Fruit fly (Drosophila melanogaster) whole organism, embryonic: Measurements from ENCODE around the gene CG15922.

Experiments
- Aef1 ChIP-seq: fragments of 200-800 bp; sonication (Bioruptor generic); IDR thresholded peaks from 3 replicates; pipeline ENCODE4 v1.3.6; 2022; ENCODE audit warnings: missing biosample characterization, missing genetic modification characterization
- Atf-2 ChIP-seq: fragments of 200-800 bp; sonication (Bioruptor generic); optimal IDR thresholded peaks from 2 replicates; lab custom pipeline; 2016; ENCODE audit warnings: missing biosample characterization, missing genetic modification characterization
- B-H2 ChIP-seq: fragments of 200-800 bp; sonication (Bioruptor generic); optimal IDR thresholded peaks from 2 replicates; lab custom pipeline; 2018; ENCODE audit warnings: missing biosample characterization, mild to moderate bottlenecking, missing genetic modification characterization
- CG10462 ChIP-seq: fragments of 200-800 bp; sonication (Bioruptor generic); optimal IDR thresholded peaks from 2 replicates; lab custom pipeline; 2016; ENCODE audit warnings: missing biosample characterization, missing genetic modification characterization
- CG11696 ChIP-seq: fragments of 200-800 bp; sonication (Bioruptor generic); IDR thresholded peaks from 2 replicates; pipeline ENCODE4 v1.3.6; 2022; ENCODE audit warnings: missing biosample characterization, missing genetic modification characterization
- CG12071 ChIP-seq: fragments of 200-800 bp; sonication (Bioruptor generic); optimal IDR thresholded peaks from 3 replicates; lab custom pipeline; 2018; ENCODE audit warnings: missing biosample characterization, mild to moderate bottlenecking, missing genetic modification characterization
- CG14014 ChIP-seq: fragments of 200-800 bp; sonication (Bioruptor generic); IDR thresholded peaks from 2 replicates; pipeline ENCODE4 v1.3.6; 2022; ENCODE audit warnings: missing biosample characterization, missing genetic modification characterization
- CG14710 ChIP-seq: fragments of 200-800 bp; sonication (Bioruptor generic); optimal IDR thresholded peaks from 3 replicates; lab custom pipeline; 2019; ENCODE audit warnings: missing biosample characterization, mild to moderate bottlenecking, missing genetic modification characterization, moderate library complexity
- CG15011 ChIP-seq: fragments of 200-800 bp; sonication (Bioruptor generic); optimal IDR thresholded peaks from 3 replicates; lab custom pipeline; 2018; ENCODE audit warnings: missing biosample characterization, mild to moderate bottlenecking, missing genetic modification characterization
- CG15479 ChIP-seq: fragments of 200-800 bp; sonication (Bioruptor generic); optimal IDR thresholded peaks from 3 replicates; lab custom pipeline; 2019; ENCODE audit warnings: missing biosample characterization, mild to moderate bottlenecking, missing genetic modification characterization, moderate library complexity
- CG17612 ChIP-seq: fragments of 200-800 bp; sonication (Bioruptor generic); IDR thresholded peaks from 2 replicates; pipeline ENCODE4 v1.3.6; 2022; ENCODE audit warnings: missing biosample characterization, missing genetic modification characterization
- CG2202 ChIP-seq: fragments of 200-800 bp; sonication (Bioruptor generic); optimal IDR thresholded peaks from 2 replicates; lab custom pipeline; 2018; ENCODE audit warnings: missing biosample characterization, mild to moderate bottlenecking, missing genetic modification characterization
- CG2875 ChIP-seq: fragments of 200-800 bp; sonication (Bioruptor generic); optimal IDR thresholded peaks from 2 replicates; lab custom pipeline; 2017; ENCODE audit warnings: missing biosample characterization, mild to moderate bottlenecking, missing genetic modification characterization, missing genetic modification reagents
- CG3163 ChIP-seq: fragments of 200-800 bp; sonication (Bioruptor generic); optimal IDR thresholded peaks from 3 replicates; lab custom pipeline; 2016; ENCODE audit warnings: missing biosample characterization, missing genetic modification characterization
- CG32767 ChIP-seq: fragments of 200-800 bp; sonication (Bioruptor generic); IDR thresholded peaks from 2 replicates; pipeline ENCODE4 v1.3.6; 2022; ENCODE audit warnings: missing biosample characterization, missing genetic modification characterization
- CG4707 ChIP-seq: fragments of 200-800 bp; sonication (Bioruptor generic); optimal IDR thresholded peaks from 2 replicates; lab custom pipeline; 2018; ENCODE audit warnings: missing biosample characterization, mild to moderate bottlenecking, missing genetic modification characterization, moderate library complexity
- CG6689 ChIP-seq: fragments of 200-800 bp; sonication (Bioruptor generic); IDR thresholded peaks from 2 replicates; pipeline ENCODE4 v1.3.6; 2022; ENCODE audit warnings: missing biosample characterization, missing genetic modification characterization
- CG6854 ChIP-seq: fragments of 200-800 bp; sonication (Bioruptor generic); optimal IDR thresholded peaks from 3 replicates; lab custom pipeline; 2017; ENCODE audit warnings: missing biosample characterization, mild to moderate bottlenecking, missing genetic modification characterization
- CG7839 ChIP-seq: fragments of 200-800 bp; sonication (Bioruptor generic); optimal IDR thresholded peaks from 3 replicates; lab custom pipeline; 2018; ENCODE audit warnings: missing biosample characterization, mild to moderate bottlenecking, missing genetic modification characterization, moderate library complexity
- CkIIα-i1 ChIP-seq: fragments of 200-800 bp; sonication (Bioruptor generic); IDR thresholded peaks from 2 replicates; pipeline ENCODE4 v1.3.6; 2022; ENCODE audit warnings: missing biosample characterization, missing genetic modification characterization
- Dref ChIP-seq: fragments of 200-800 bp; sonication (Bioruptor generic); IDR thresholded peaks from 2 replicates; pipeline ENCODE4 v1.3.6; 2022; ENCODE audit warnings: missing biosample characterization, missing genetic modification characterization
- Gsc ChIP-seq: fragments of 200-800 bp; sonication (Bioruptor generic); IDR thresholded peaks from 2 replicates; pipeline ENCODE4 v1.3.6; 2022; ENCODE audit warnings: missing biosample characterization, missing genetic modification characterization
- H2.0 ChIP-seq: fragments of 200-800 bp; sonication (Bioruptor generic); IDR thresholded peaks from 2 replicates; pipeline ENCODE4 v1.3.6; 2022; ENCODE audit warnings: missing biosample characterization, missing genetic modification characterization
- HLH3B ChIP-seq: fragments of 200-800 bp; sonication (Bioruptor generic); IDR thresholded peaks from 2 replicates; pipeline ENCODE4 v1.3.6; 2022; ENCODE audit warnings: missing biosample characterization, missing genetic modification characterization
- HLH4C ChIP-seq: fragments of 200-800 bp; sonication (Bioruptor generic); IDR thresholded peaks from 3 replicates; pipeline ENCODE4 v1.3.6; 2022; ENCODE audit warnings: missing biosample characterization, missing genetic modification characterization; ENCODE audit not compliant: partially characterized antibody
- Hr39 ChIP-seq: fragments of >200 bp; optimal IDR thresholded peaks from 2 replicates; lab custom pipeline; 2017
- Lim3 ChIP-seq: fragments of 200-800 bp; sonication (Bioruptor generic); IDR thresholded peaks from 2 replicates; pipeline ENCODE4 v1.3.6; 2022; ENCODE audit warnings: missing biosample characterization, missing genetic modification characterization
- Mad ChIP-seq: fragments of 200-800 bp; sonication (Bioruptor generic); optimal IDR thresholded peaks from 2 replicates; lab custom pipeline; 2016; ENCODE audit warnings: missing biosample characterization, missing genetic modification characterization
- NK7.1 ChIP-seq: fragments of 200-800 bp; sonication (Bioruptor generic); optimal IDR thresholded peaks from 3 replicates; lab custom pipeline; 2016; ENCODE audit warnings: missing biosample characterization, missing genetic modification characterization
- NfI ChIP-seq: fragments of 200-800 bp; sonication (Bioruptor generic); optimal IDR thresholded peaks from 3 replicates; lab custom pipeline; 2018; ENCODE audit warnings: missing biosample characterization, mild to moderate bottlenecking, missing genetic modification characterization, moderate library complexity
- Six4 ChIP-seq: fragments of 200-800 bp; sonication (Bioruptor generic); optimal IDR thresholded peaks from 2 replicates; lab custom pipeline; 2016; ENCODE audit warnings: missing biosample characterization, missing genetic modification characterization
- Xbp1 ChIP-seq: fragments of 200-800 bp; sonication (Bioruptor generic); optimal IDR thresholded peaks from 3 replicates; lab custom pipeline; 2016; ENCODE audit warnings: missing biosample characterization, mild to moderate bottlenecking, missing genetic modification characterization
- crp ChIP-seq, 2 experiments: fragments of 200-800 bp; sonication (Bioruptor generic); optimal IDR thresholded peaks; 2 replicates in 1 of 2; 3 replicates in 1 of 2; lab custom pipeline; 2017; ENCODE audit warnings: missing biosample characterization in 2 of 2, missing genetic modification characterization in 2 of 2, mild to moderate bottlenecking in 1 of 2, moderate library complexity in 1 of 2
- ewg ChIP-seq: fragments of 200-800 bp; sonication (Bioruptor generic); optimal IDR thresholded peaks from 3 replicates; lab custom pipeline; 2017; ENCODE audit warnings: mild to moderate bottlenecking, missing biosample characterization, missing genetic modification reagents, missing genetic modification characterization
- fd96Cb ChIP-seq: fragments of 200-800 bp; sonication (Bioruptor generic); optimal IDR thresholded peaks from 2 replicates; lab custom pipeline; 2018; ENCODE audit warnings: missing biosample characterization, mild to moderate bottlenecking, missing genetic modification characterization, moderate library complexity
- gce ChIP-seq: fragments of 200-800 bp; sonication (Bioruptor generic); IDR thresholded peaks from 3 replicates; pipeline ENCODE4 v1.3.6; 2022; ENCODE audit warnings: missing biosample characterization, missing genetic modification characterization
- grn ChIP-seq: fragments of 200-800 bp; sonication (Bioruptor generic); optimal IDR thresholded peaks from 3 replicates; lab custom pipeline; 2017; ENCODE audit warnings: missing biosample characterization, missing genetic modification characterization
- hth ChIP-seq: fragments of >200 bp; optimal IDR thresholded peaks from 2 replicates; lab custom pipeline; 2017; ENCODE audit warnings: inconsistent platforms
- nerfin-2 ChIP-seq: fragments of 200-800 bp; sonication (Bioruptor generic); IDR thresholded peaks from 2 replicates; pipeline ENCODE4 v1.3.6; 2022; ENCODE audit warnings: missing biosample characterization, missing genetic modification characterization; ENCODE audit not compliant: partially characterized antibody
- nmo ChIP-seq: fragments of 200-800 bp; sonication (Bioruptor generic); optimal IDR thresholded peaks from 2 replicates; lab custom pipeline; 2018; ENCODE audit warnings: missing biosample characterization, mild to moderate bottlenecking, missing genetic modification characterization, moderate library complexity
- oc ChIP-seq: fragments of 200-800 bp; sonication (Bioruptor generic); optimal IDR thresholded peaks from 2 replicates; lab custom pipeline; 2018; ENCODE audit warnings: missing biosample characterization, mild to moderate bottlenecking, missing genetic modification characterization, moderate library complexity
- org-1 ChIP-seq: fragments of 200-800 bp; sonication (Bioruptor generic); optimal IDR thresholded peaks from 2 replicates; lab custom pipeline; 2017; ENCODE audit warnings: missing biosample characterization, missing genetic modification characterization
- pfk ChIP-seq: fragments of 200-800 bp; sonication (Bioruptor generic); optimal IDR thresholded peaks from 2 replicates; lab custom pipeline; 2018; ENCODE audit warnings: missing biosample characterization, mild to moderate bottlenecking, missing genetic modification characterization, moderate library complexity
- pita ChIP-seq: fragments of 200-800 bp; sonication (Bioruptor generic); optimal IDR thresholded peaks from 2 replicates; lab custom pipeline; 2017; ENCODE audit warnings: missing biosample characterization, mild to moderate bottlenecking, missing genetic modification characterization
- pum ChIP-seq: fragments of 200-800 bp; sonication (Bioruptor generic); optimal IDR thresholded peaks from 2 replicates; lab custom pipeline; 2016; ENCODE audit warnings: missing biosample characterization, missing genetic modification characterization
- sim ChIP-seq: fragments of 200-800 bp; sonication (Bioruptor generic); IDR thresholded peaks from 2 replicates; pipeline ENCODE4 v1.3.6; 2022; ENCODE audit warnings: missing biosample characterization, missing genetic modification characterization
- tll ChIP-seq, 2 experiments: fragments of 200-800 bp in 1 of 2; fragments of >200 bp in 1 of 2; sonication (Bioruptor generic) in 1 of 2; optimal IDR thresholded peaks; 2 replicates each; lab custom pipeline; 2017 to 2019; ENCODE audit warnings: missing biosample characterization in 2 of 2, missing genetic modification characterization in 2 of 2, mild to moderate bottlenecking in 1 of 2, moderate library complexity in 1 of 2
- tx ChIP-seq: fragments of 200-800 bp; sonication (Bioruptor generic); optimal IDR thresholded peaks from 2 replicates; lab custom pipeline; 2016; ENCODE audit warnings: missing biosample characterization, missing genetic modification characterization
- unc-4 ChIP-seq: fragments of 200-800 bp; sonication (Bioruptor generic); IDR thresholded peaks from 2 replicates; pipeline ENCODE4 v1.3.6; 2022; ENCODE audit warnings: missing biosample characterization, missing genetic modification characterization; ENCODE audit not compliant: partially characterized antibody

Gene CG15922

DNA sequence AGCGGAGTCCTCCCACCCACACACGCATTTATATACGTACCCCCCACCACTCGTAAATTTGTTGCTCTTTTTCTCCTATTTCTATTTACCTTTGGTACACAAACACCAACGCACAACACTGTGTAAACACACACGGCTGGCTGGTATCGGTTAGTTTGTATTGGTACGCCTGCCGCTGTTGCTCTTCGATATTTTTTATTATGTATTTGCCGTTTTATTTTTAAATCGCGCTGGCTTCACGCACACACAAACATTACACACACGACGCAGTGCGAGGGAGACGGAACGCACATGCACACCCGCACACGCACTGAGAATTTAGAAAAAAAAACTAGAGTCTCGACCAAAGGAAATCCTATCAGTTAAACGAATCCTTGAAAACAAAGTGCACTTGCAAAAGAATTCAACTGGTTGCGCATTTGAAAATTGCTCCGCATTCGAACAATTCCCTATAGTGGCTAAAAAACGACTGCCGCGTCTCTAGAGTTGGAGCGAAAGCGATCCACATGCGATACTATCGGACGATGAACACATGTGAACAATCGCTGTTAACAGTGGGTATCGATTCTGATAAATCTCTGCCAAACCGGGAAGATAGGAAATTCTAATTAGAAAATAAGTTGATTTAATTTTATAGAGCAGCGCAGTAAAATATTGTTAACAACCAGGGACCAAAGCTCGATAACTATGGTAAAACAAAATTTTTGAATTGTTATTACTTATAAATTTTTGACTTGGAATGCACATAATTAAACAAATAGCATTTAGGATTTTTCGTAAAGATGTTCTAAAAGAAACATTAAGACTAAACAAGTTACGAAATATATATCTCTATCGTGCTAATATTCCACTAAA lies 9.2 kb downstream of the CG15922 start (continued):
- TF ChIP-seq ewg (GFP tag; lab: Kevin White, UChicago) (no peak), pum (GFP tag; lab: Kevin White, UChicago) (no peak), HLH4C (GFP tag; lab: Robert Waterston, UW) (peak; percentile 91), Aef1 (GFP tag; lab: Robert Waterston, UW) (no peak), unc-4 (peak; percentile 89), CG6689 (GFP tag; lab: Robert Waterston, UW) (peak; percentile 24; the same call in 1 of the 2 replicates), pfk (GFP tag; lab: Kevin White, UChicago) (peak; percentile 76), CG15479 (GFP tag; lab: Kevin White, UChicago) (peak; percentile 95), CG11696 (GFP tag; lab: Robert Waterston, UW) (peak; percentile 41; the same call in 1 of the 2 replicates), CG6854 (GFP tag; lab: Kevin White, UChicago) (peak; percentile 78), nerfin-2 (GFP tag; lab: Robert Waterston, UW) (peak; percentile 92), gce (peak; percentile 65; the same call in 1 of the 3 replicates), CG17612 (GFP tag; lab: Robert Waterston, UW) (no peak), CG3163 (GFP tag; lab: Kevin White, UChicago) (peak; percentile 17), B-H2 (GFP tag; lab: Kevin White, UChicago) (peak; percentile 86), CkIIα-i1 (GFP tag; lab: Robert Waterston, UW) (no peak), oc (tag; lab: Kevin White, UChicago) (peak; percentile 63), CG10462 (GFP tag; lab: Kevin White, UChicago) (peak; percentile 30), CG15011 (GFP tag; lab: Kevin White, UChicago) (peak; percentile 81), CG32767 (GFP tag; lab: Robert Waterston, UW) (peak; percentile 54; the same call in 1 of the 2 replicates), CG2875 (peak; percentile 90), crp (GFP tag; optimal IDR thresholded peaks at IDR 0.05; lab: Kevin White, UChicago) (peak in 1 of 2 experiments; percentile 46), tx (GFP tag; lab: Kevin White, UChicago) (no peak), Six4 (GFP tag; lab: Kevin White, UChicago) (peak; percentile 65), CG14710 (tag; lab: Kevin White, UChicago) (peak; percentile 28), nmo (peak; percentile 15), NK7.1 (GFP tag; lab: Kevin White, UChicago) (peak; percentile 4), fd96Cb (no peak), grn (peak; percentile 67), NfI (GFP tag; lab: Kevin White, UChicago) (peak; percentile 74), Gsc (GFP tag; lab: Robert Waterston, UW) (no peak), Mad (GFP tag; lab: Kevin White, UChicago) (peak; percentile 33), Dref (peak; percentile 79), Atf-2 (GFP tag; lab: Kevin White, UChicago) (peak; percentile 41), Xbp1 (GFP tag; lab: Kevin White, UChicago) (no peak), Hr39 (no peak), CG2202 (tag; lab: Kevin White, UChicago) (peak; percentile 86), CG4707 (GFP tag; lab: Kevin White, UChicago) (peak; percentile 93), Lim3 (GFP tag; lab: Robert Waterston, UW) (no peak), HLH3B (GFP tag; lab: Robert Waterston, UW) (peak; percentile 70; the same call in 1 of the 2 replicates), org-1 (GFP tag; lab: Kevin White, UChicago) (peak; percentile 80), CG12071 (peak; percentile 96), H2.0 (GFP tag; lab: Robert Waterston, UW) (no peak), hth (lab: Kevin White, UChicago) (no peak), tll (GFP tag; optimal IDR thresholded peaks at IDR 0.05; lab: Kevin White, UChicago) (peak in 1 of 2 experiments; percentile 88), pita (GFP tag; lab: Kevin White, UChicago) (no peak), sim (GFP tag; lab: Robert Waterston, UW) (peak; percentile 63; the same call in 1 of the 2 replicates), CG7839 (tag; lab: Kevin White, UChicago) (peak; percentile 39), CG14014 (GFP tag; lab: Robert Waterston, UW) (peak; percentile 76; the same call in 1 of the 2 replicates)
